Worm (Caenorhabditis elegans): ENCODE results near the gene msp-53.

- TF ChIP-seq tab-1 (GFP tag; IDR thresholded peaks at IDR 0.05), result no peak
- TF ChIP-seq flt-1 (GFP tag; IDR thresholded peaks at IDR 0.05), result no peak
- TF ChIP-seq T22C8.4 (GFP tag; IDR thresholded peaks at IDR 0.05), result no peak
- TF ChIP-seq klf-2 (GFP tag; conservative IDR thresholded peaks at IDR 0.05), result no peak
- no peak for TF ChIP-seq med-1 (GFP tag; optimal IDR thresholded peaks at IDR 0.05; ENCODE audit: insufficient read depth)
- no peak for TF ChIP-seq ztf-29 (GFP tag; IDR thresholded peaks at IDR 0.05)
- no peak for TF ChIP-seq ztf-23 (GFP tag; IDR thresholded peaks at IDR 0.05)
- TF ChIP-seq cog-1 (tag; optimal IDR thresholded peaks at IDR 0.05), result no peak
Observed at ce11 chrIV:5073836-5074235, 9.0 kb upstream of the msp-53 start.

All from whole organism, midembryonic.